3 worm cellular contexts compared by ENCODE assay signal in genomic region chrIII:7005350-7005749, ce11.
A peak's percentile ranks its signal among the peaks of the same experiment; 100 is the strongest.
TF ChIP-seq lines count a peak whose summit lies in the region.

Gene C06E8.5 (minus strand): TSS chrIII:7005450.

TF ChIP-seq in whole organism, L2 larva, 48 proteins besides CTCF, POLR2A, EP300 and RAD21:
- TF ChIP-seq crh-2 (tag; optimal IDR thresholded peaks at IDR 0.05; lab: Kevin White, UChicago): no peak
- TF ChIP-seq lin-11 (tag; optimal IDR thresholded peaks at IDR 0.05; lab: Kevin White, UChicago): no peak
- TF ChIP-seq lin-39 (tag; optimal IDR thresholded peaks at IDR 0.05; lab: Kevin White, UChicago): no peak
- TF ChIP-seq nhr-25 (tag; optimal IDR thresholded peaks at IDR 0.05; lab: Kevin White, UChicago): peak; percentile 23
- TF ChIP-seq aly-2 (tag; optimal IDR thresholded peaks at IDR 0.05; lab: Kevin White, UChicago): no peak
- TF ChIP-seq lsy-2 (tag; optimal IDR thresholded peaks at IDR 0.05; lab: Kevin White, UChicago): no peak
TF ChIP-seq in whole organism, L2 larva: peak in this region for 1.

TF ChIP-seq in whole organism, L3 larva, 47 proteins besides CTCF, POLR2A, EP300 and RAD21:
- TF ChIP-seq hmg-11 (tag; optimal IDR thresholded peaks at IDR 0.05; lab: Kevin White, UChicago) (no peak), ZK546.5 (tag; optimal IDR thresholded peaks at IDR 0.05; lab: Kevin White, UChicago) (no peak), daf-12 (tag; optimal IDR thresholded peaks at IDR 0.05; lab: Kevin White, UChicago) (no peak), skn-1 (tag; optimal IDR thresholded peaks at IDR 0.05; lab: Kevin White, UChicago) (no peak), nhr-25 (tag; optimal IDR thresholded peaks at IDR 0.05; lab: Kevin White, UChicago) (peak; percentile 16)

TF ChIP-seq in whole organism, L4 larva, 104 proteins besides CTCF, POLR2A, EP300 and RAD21:
- TF ChIP-seq hlh-30 (tag; optimal IDR thresholded peaks at IDR 0.05; lab: Kevin White, UChicago; ENCODE audit: insufficient read depth) (peak; percentile 7), R02D3.7 (tag; optimal IDR thresholded peaks at IDR 0.05; lab: Kevin White, UChicago) (no peak), skn-1 (tag; optimal IDR thresholded peaks at IDR 0.05; lab: Kevin White, UChicago) (no peak), ceh-20 (GFP tag; IDR thresholded peaks at IDR 0.05; lab: Robert Waterston, UW) (no peak), spr-3 (GFP tag; optimal IDR thresholded peaks at IDR 0.05; lab: Kevin White, UChicago) (no peak), attf-4 (tag; optimal IDR thresholded peaks at IDR 0.05; lab: Kevin White, UChicago) (no peak), aha-1 (tag; lab: Kevin White, UChicago) (peak; percentile 21), mdl-1 (tag; optimal IDR thresholded peaks at IDR 0.05; lab: Kevin White, UChicago) (no peak)

Comparison
In these comparisons a context has a peak if more than half of its experiments do, and no peak if none do; other contexts are left out.
1. Of the 23 proteins assayed by ChIP-seq in both whole organism, L4 larva and whole organism, L2 larva: peak only in whole organism, L4 larva: none; only in whole organism, L2 larva: nhr-25; in both: none; in neither: 22.